Worm (Caenorhabditis elegans) whole organism, L4 larva: ENCODE measurements around the gene F34D10.9.

Experiments used
- T20F7.1 ChIP-seq: fragments of 200-800 bp; sonication (Bioruptor generic); optimal IDR thresholded peaks from 2 replicates; lab custom pipeline; 2018; ENCODE audit warnings: mild to moderate bottlenecking, missing genetic modification characterization, missing compliant biosample characterization
- aly-2 ChIP-seq: sonication (generic microtip); optimal IDR thresholded peaks from 2 replicates; lab custom pipeline; 2018; ENCODE audit warnings: missing biosample characterization, missing genetic modification characterization
- daf-19 ChIP-seq: fragments of 200-800 bp; sonication (Bioruptor generic); conservative IDR thresholded peaks from 2 replicates; pipeline ENCODE4 v1.3.6; 2022; ENCODE audit warnings: missing genetic modification characterization, missing compliant biosample characterization
- lim-7 ChIP-seq: fragments of 200-800 bp; sonication (Bioruptor generic); IDR thresholded peaks from 2 replicates; pipeline ENCODE4 v1.3.6; 2022; ENCODE audit warnings: missing genetic modification characterization, missing compliant biosample characterization
- lin-1 ChIP-seq: fragments of 200-800 bp; sonication (Bioruptor generic); IDR thresholded peaks from 2 replicates; pipeline ENCODE4 v1.3.6; 2022; ENCODE audit warnings: missing genetic modification reagents, missing genetic modification characterization, missing compliant biosample characterization
- lin-15B ChIP-seq: fragments of 150-350 bp; sonication (generic microtip); optimal IDR thresholded peaks from 3 replicates; lab custom pipeline; 2014; ENCODE audit warnings: missing biosample characterization, missing genetic modification characterization
- lin-38 ChIP-seq: fragments of 200-800 bp; sonication (Bioruptor generic); IDR thresholded peaks from 2 replicates; pipeline ENCODE4 v1.3.6; 2022; ENCODE audit warnings: missing genetic modification reagents, missing genetic modification characterization, missing compliant biosample characterization
- lsy-2 ChIP-seq, 2 experiments: fragments of 150-350 bp in 1 of 2; sonication (generic microtip) in 1 of 2; optimal IDR thresholded peaks; 2 replicates each; lab custom pipeline; 2014 to 2017; ENCODE audit warnings: missing biosample characterization in 2 of 2, missing genetic modification characterization in 2 of 2
- snpc-1.2 ChIP-seq: fragments of 200-800 bp; sonication (Bioruptor generic); IDR thresholded peaks from 2 replicates; pipeline ENCODE4 v1.3.6; 2022; ENCODE audit warnings: missing genetic modification reagents, missing genetic modification characterization, missing compliant biosample characterization
- unc-62 ChIP-seq, 3 experiments: fragments of 150-350 bp in 1 of 3; sonication (generic microtip); optimal IDR thresholded peaks in 2 of 3; peaks in 1 of 3; 1 replicate in 1 of 3; 2 replicates in 2 of 3; lab custom pipeline; 2014 to 2017; ENCODE audit warnings: missing biosample characterization in 3 of 3, missing genetic modification characterization in 3 of 3, missing genetic modification reagents in 3 of 3, missing genotype in 1 of 3
- zag-1 ChIP-seq: fragments of 150-350 bp; optimal IDR thresholded peaks from 2 replicates; lab custom pipeline; 2014; ENCODE audit warnings: missing biosample characterization, missing genetic modification characterization
- ztf-11 ChIP-seq: fragments of 150-350 bp; optimal IDR thresholded peaks from 2 replicates; lab custom pipeline; 2014; ENCODE audit warnings: missing biosample characterization, missing genetic modification characterization

- TF ChIP-seq unc-62 (GFP tag; optimal IDR thresholded peaks at IDR 0.05 in 1 of 2; lab: Kevin White, UChicago) (no peak), unc-62 (tag; optimal IDR thresholded peaks at IDR 0.05; lab: Kevin White, UChicago) (no peak), aly-2 (tag; lab: Kevin White, UChicago) (no peak), lin-1 (no peak), T20F7.1 (no peak), daf-19 (GFP tag; lab: Robert Waterston, UW) (no peak), lin-38 (GFP tag; lab: Robert Waterston, UW) (no peak), lin-15B (tag; lab: Kevin White, UChicago) (no peak), lim-7 (no peak), snpc-1.2 (GFP tag; lab: Robert Waterston, UW) (no peak), zag-1 (tag; lab: Kevin White, UChicago) (no peak), ztf-11 (no peak), lsy-2 (tag; optimal IDR thresholded peaks at IDR 0.05; lab: Kevin White, UChicago) (no peak)
Measured at ce11 chrIII:3742090-3742489, 12.7 kb upstream of the F34D10.9 start.
